Fruit fly (Drosophila melanogaster) Kc167 (cell line): ENCODE results near the gene Or22a.

Experiments used
- Myc ChIP-seq: fragments of >200 bp; optimal IDR thresholded peaks from 2 replicates; lab custom pipeline; 2017; ENCODE audit warnings: missing external identifiers
- Sin3A ChIP-seq: fragments of >200 bp; optimal IDR thresholded peaks from 2 replicates; lab custom pipeline; 2018; ENCODE audit warnings: missing external identifiers
- h ChIP-seq: fragments of >200 bp; optimal IDR thresholded peaks from 3 replicates; lab custom pipeline; 2018; ENCODE audit warnings: missing external identifiers
- insv ChIP-seq: fragments of >200 bp; optimal IDR thresholded peaks from 3 replicates; lab custom pipeline; 2018; ENCODE audit warnings: missing external identifiers

DNA sequence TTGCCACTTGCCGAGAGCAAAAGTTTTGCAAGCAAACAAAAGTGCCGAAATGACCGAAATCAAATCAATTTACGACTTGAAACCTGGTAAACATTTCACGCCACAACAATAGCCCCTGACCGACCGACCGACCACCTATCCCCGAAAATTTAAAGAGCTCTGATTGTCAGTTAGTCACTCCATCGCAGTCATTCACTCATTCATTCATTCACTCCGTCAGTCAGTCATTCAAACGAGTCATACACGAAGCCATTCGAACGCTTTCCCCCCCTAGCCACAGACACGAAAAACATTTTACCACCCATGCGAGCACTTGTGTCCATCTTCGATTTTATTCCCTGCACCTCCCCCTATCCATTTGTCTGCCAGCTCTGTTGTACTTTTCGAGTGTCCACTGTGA is 27.6 kb downstream of the Or22a start:
- no peak for TF ChIP-seq h (lab: Kevin White, UChicago)
- TF ChIP-seq Sin3A: no peak
- TF ChIP-seq Myc (lab: Kevin White, UChicago): no peak
- TF ChIP-seq insv (lab: Kevin White, UChicago): no peak
